Worm (Caenorhabditis elegans) whole organism, late embryonic: ENCODE results near the gene fipp-1.

Experiments used
- eyg-1 ChIP-seq: sonication (generic microtip); optimal IDR thresholded peaks from 2 replicates; lab custom pipeline; 2016; ENCODE audit warnings: missing genotype, missing genetic modification characterization, missing compliant biosample characterization
- hlh-8 ChIP-seq: sonication (generic microtip); optimal IDR thresholded peaks from 2 replicates; lab custom pipeline; 2016; ENCODE audit warnings: missing genotype, missing genetic modification characterization, missing compliant biosample characterization
- syd-9 ChIP-seq: sonication (generic microtip); optimal IDR thresholded peaks from 2 replicates; lab custom pipeline; 2016; ENCODE audit warnings: mild to moderate bottlenecking, missing genetic modification characterization, moderate library complexity, missing compliant biosample characterization

DNA sequence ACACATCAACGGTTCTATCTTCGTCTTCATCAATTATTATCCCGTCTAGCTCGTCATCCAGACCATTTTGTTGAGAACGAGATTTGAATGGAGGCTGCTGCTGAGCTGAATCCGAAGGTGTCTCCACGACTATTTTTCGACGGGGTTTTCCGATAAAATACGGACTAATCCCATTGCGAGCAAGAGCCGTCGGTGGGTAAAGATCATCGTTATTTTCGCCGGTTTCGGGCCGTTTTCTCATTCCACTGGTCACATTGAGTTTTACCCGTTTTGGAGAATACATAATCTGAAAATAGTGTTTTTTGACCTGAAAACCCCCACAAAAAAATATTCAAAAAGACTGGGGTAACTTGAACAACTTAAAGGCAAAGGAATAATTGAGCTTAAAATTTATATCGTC is 25.9 kb upstream of the fipp-1 start, which contains the start of gene figl-1:
- TF ChIP-seq hlh-8 (tag; lab: Kevin White, UChicago) (no peak), eyg-1 (tag; lab: Kevin White, UChicago) (no peak), syd-9 (no peak)
